Fruit fly (Drosophila melanogaster) whole organism, embryonic: ENCODE measurements around the gene ver.
A peak's percentile ranks its signal among the peaks of the same experiment; 100 is the strongest.

Experiments
- CG10209 ChIP-seq: fragments of 200-800 bp; sonication (Bioruptor generic); optimal IDR thresholded peaks from 3 replicates; lab custom pipeline; 2017; ENCODE audit warnings: missing biosample characterization, mild to moderate bottlenecking, missing genetic modification characterization, missing genetic modification reagents
- CG10267 ChIP-seq: fragments of 200-800 bp; sonication (Bioruptor generic); optimal IDR thresholded peaks from 2 replicates; lab custom pipeline; 2018; ENCODE audit warnings: missing biosample characterization, mild to moderate bottlenecking, missing genetic modification characterization, moderate library complexity
- CG11695 ChIP-seq: fragments of 200-800 bp; sonication (Bioruptor generic); IDR thresholded peaks from 3 replicates; pipeline ENCODE4 v1.3.6; 2022; ENCODE audit warnings: missing biosample characterization, missing genetic modification characterization
- CG12104 ChIP-seq: fragments of 200-800 bp; sonication (Bioruptor generic); optimal IDR thresholded peaks from 3 replicates; lab custom pipeline; 2016; ENCODE audit warnings: missing biosample characterization, missing genetic modification characterization
- CG13123 ChIP-seq: fragments of 200-800 bp; sonication (Bioruptor generic); optimal IDR thresholded peaks from 2 replicates; lab custom pipeline; 2016; ENCODE audit warnings: missing biosample characterization, missing genetic modification characterization
- CG14014 ChIP-seq: fragments of 200-800 bp; sonication (Bioruptor generic); IDR thresholded peaks from 2 replicates; pipeline ENCODE4 v1.3.6; 2022; ENCODE audit warnings: missing biosample characterization, missing genetic modification characterization
- CG15011 ChIP-seq: fragments of 200-800 bp; sonication (Bioruptor generic); optimal IDR thresholded peaks from 3 replicates; lab custom pipeline; 2018; ENCODE audit warnings: missing biosample characterization, mild to moderate bottlenecking, missing genetic modification characterization
- CG15514 ChIP-seq: fragments of 200-800 bp; sonication (Bioruptor generic); optimal IDR thresholded peaks from 3 replicates; lab custom pipeline; 2017; ENCODE audit warnings: missing biosample characterization, missing genetic modification characterization, mild to moderate bottlenecking, moderate library complexity, missing genetic modification reagents
- CG1647 ChIP-seq: fragments of 200-800 bp; sonication (Bioruptor generic); optimal IDR thresholded peaks from 3 replicates; lab custom pipeline; 2016; ENCODE audit warnings: missing biosample characterization, missing genetic modification characterization
- CG17186 ChIP-seq: fragments of 200-800 bp; sonication (Bioruptor generic); optimal IDR thresholded peaks from 3 replicates; lab custom pipeline; 2017; ENCODE audit warnings: missing biosample characterization, missing genetic modification reagents, missing genetic modification characterization
- CG17328 ChIP-seq: fragments of 200-800 bp; sonication (Bioruptor generic); IDR thresholded peaks from 2 replicates; pipeline ENCODE4 v1.3.6; 2022; ENCODE audit warnings: missing biosample characterization, missing genetic modification characterization
- CG17385 ChIP-seq: fragments of 200-800 bp; sonication (Bioruptor generic); optimal IDR thresholded peaks from 3 replicates; lab custom pipeline; 2018; ENCODE audit warnings: missing biosample characterization, mild to moderate bottlenecking, missing genetic modification characterization
- CG17612 ChIP-seq: fragments of 200-800 bp; sonication (Bioruptor generic); IDR thresholded peaks from 2 replicates; pipeline ENCODE4 v1.3.6; 2022; ENCODE audit warnings: missing biosample characterization, missing genetic modification characterization
- CG2202 ChIP-seq: fragments of 200-800 bp; sonication (Bioruptor generic); optimal IDR thresholded peaks from 2 replicates; lab custom pipeline; 2018; ENCODE audit warnings: missing biosample characterization, mild to moderate bottlenecking, missing genetic modification characterization
- CG30020 ChIP-seq: fragments of 200-800 bp; optimal IDR thresholded peaks from 2 replicates; lab custom pipeline; 2019; ENCODE audit warnings: missing biosample characterization, mild to moderate bottlenecking, missing genetic modification characterization, moderate library complexity
- CG32532 ChIP-seq: fragments of 200-800 bp; sonication (Bioruptor generic); IDR thresholded peaks from 2 replicates; pipeline ENCODE4 v1.3.6; 2022; ENCODE audit warnings: missing biosample characterization, missing genetic modification characterization
- CG3726 ChIP-seq: fragments of 200-800 bp; sonication (Bioruptor generic); IDR thresholded peaks from 3 replicates; pipeline ENCODE4, ENCODE4 v1.3.6; 2022; ENCODE audit warnings: missing biosample characterization, missing genetic modification characterization
- CG4404 ChIP-seq: fragments of 200-800 bp; sonication (Bioruptor generic); IDR thresholded peaks from 2 replicates; pipeline ENCODE4 v1.3.6; 2022; ENCODE audit warnings: missing biosample characterization, missing genetic modification characterization
- CG5180 ChIP-seq: fragments of 200-800 bp; sonication (Bioruptor generic); optimal IDR thresholded peaks from 3 replicates; lab custom pipeline; 2017; ENCODE audit warnings: missing biosample characterization, missing genetic modification characterization, mild to moderate bottlenecking, moderate library complexity, missing genetic modification reagents
- CG6654 ChIP-seq: fragments of 200-800 bp; sonication (Bioruptor generic); optimal IDR thresholded peaks from 2 replicates; lab custom pipeline; 2017; ENCODE audit warnings: missing biosample characterization, mild to moderate bottlenecking, missing genetic modification characterization
- CG6813 ChIP-seq: fragments of 200-800 bp; sonication (Bioruptor generic); optimal IDR thresholded peaks from 2 replicates; lab custom pipeline; 2017; ENCODE audit warnings: missing biosample characterization, missing genetic modification characterization, mild to moderate bottlenecking, moderate library complexity, missing genetic modification reagents
- CHES-1-like ChIP-seq: fragments of 200-800 bp; sonication (Bioruptor generic); optimal IDR thresholded peaks from 2 replicates; lab custom pipeline; 2016; ENCODE audit warnings: missing biosample characterization, missing genetic modification characterization
- CkIIα-i1 ChIP-seq: fragments of 200-800 bp; sonication (Bioruptor generic); IDR thresholded peaks from 2 replicates; pipeline ENCODE4 v1.3.6; 2022; ENCODE audit warnings: missing biosample characterization, missing genetic modification characterization
- CoRest ChIP-seq: fragments of 200-800 bp; sonication (Bioruptor generic); optimal IDR thresholded peaks from 3 replicates; lab custom pipeline; 2018; ENCODE audit warnings: missing biosample characterization, mild to moderate bottlenecking, missing genetic modification characterization, moderate library complexity
- CrebB ChIP-seq: fragments of 200-800 bp; sonication (Bioruptor generic); optimal IDR thresholded peaks from 3 replicates; lab custom pipeline; 2018; ENCODE audit warnings: missing biosample characterization, mild to moderate bottlenecking, missing genetic modification characterization
- Dek ChIP-seq: fragments of 200-800 bp; sonication (Bioruptor generic); optimal IDR thresholded peaks from 3 replicates; lab custom pipeline; 2019; ENCODE audit warnings: missing biosample characterization, mild to moderate bottlenecking, missing genetic modification characterization, moderate library complexity
- E2f2 ChIP-seq: fragments of 200-800 bp; sonication (Bioruptor generic); IDR thresholded peaks from 2 replicates; pipeline ENCODE4 v1.3.6; 2022; ENCODE audit warnings: missing biosample characterization, missing genetic modification characterization
- HLH54F ChIP-seq: fragments of 200-800 bp; sonication (Bioruptor generic); optimal IDR thresholded peaks from 3 replicates; lab custom pipeline; 2016; ENCODE audit warnings: missing biosample characterization, missing genetic modification characterization
- Hand ChIP-seq: fragments of 200-800 bp; sonication (Bioruptor generic); optimal IDR thresholded peaks from 2 replicates; lab custom pipeline; 2017; ENCODE audit warnings: mild to moderate bottlenecking, missing biosample characterization, missing genetic modification reagents, missing genetic modification characterization
- Hmr ChIP-seq: fragments of 200-800 bp; sonication (Bioruptor generic); optimal IDR thresholded peaks from 3 replicates; lab custom pipeline; 2017; ENCODE audit warnings: mild to moderate bottlenecking, missing biosample characterization, missing genetic modification reagents, missing genetic modification characterization
- MTF-1 ChIP-seq: fragments of 200-800 bp; sonication (Bioruptor generic); optimal IDR thresholded peaks from 2 replicates; lab custom pipeline; 2018; ENCODE audit warnings: missing biosample characterization, mild to moderate bottlenecking, missing genetic modification characterization, borderline replicate concordance
- Mrtf ChIP-seq: fragments of 200-800 bp; sonication (Bioruptor generic); IDR thresholded peaks from 3 replicates; pipeline ENCODE4 v1.3.6; 2022; ENCODE audit warnings: missing biosample characterization, missing genetic modification characterization
- NfI ChIP-seq: fragments of 200-800 bp; sonication (Bioruptor generic); optimal IDR thresholded peaks from 3 replicates; lab custom pipeline; 2018; ENCODE audit warnings: missing biosample characterization, mild to moderate bottlenecking, missing genetic modification characterization, moderate library complexity
- Pdp1 ChIP-seq, 2 experiments: fragments of 200-800 bp; sonication (Bioruptor generic); optimal IDR thresholded peaks; 3 replicates each; lab custom pipeline; 2016; ENCODE audit warnings: missing biosample characterization in 2 of 2, missing genetic modification characterization in 2 of 2, mild to moderate bottlenecking in 1 of 2, moderate library complexity in 1 of 2
- Poxn ChIP-seq: fragments of 200-800 bp; sonication (Bioruptor generic); IDR thresholded peaks from 2 replicates; pipeline ENCODE4 v1.3.6; 2022; ENCODE audit warnings: missing biosample characterization, missing genetic modification characterization
- Sox100B ChIP-seq: fragments of 200-800 bp; sonication (Bioruptor generic); optimal IDR thresholded peaks from 3 replicates; lab custom pipeline; 2018; ENCODE audit warnings: missing biosample characterization, mild to moderate bottlenecking, missing genetic modification characterization
- Sox102F ChIP-seq: fragments of 200-800 bp; sonication (Bioruptor generic); optimal IDR thresholded peaks from 2 replicates; lab custom pipeline; 2018; ENCODE audit warnings: missing biosample characterization, mild to moderate bottlenecking, missing genetic modification characterization, moderate library complexity
- abd-A ChIP-seq: fragments of 200-800 bp; sonication (Bioruptor generic); optimal IDR thresholded peaks from 3 replicates; lab custom pipeline; 2019; ENCODE audit warnings: missing biosample characterization, mild to moderate bottlenecking, missing genetic modification characterization, moderate library complexity
- al ChIP-seq: fragments of 200-800 bp; sonication (Bioruptor generic); IDR thresholded peaks from 2 replicates; pipeline ENCODE4 v1.3.6; 2022; ENCODE audit warnings: missing biosample characterization, missing genetic modification characterization
- da ChIP-seq: fragments of 200-800 bp; sonication (Bioruptor generic); optimal IDR thresholded peaks from 2 replicates; lab custom pipeline; 2016; ENCODE audit warnings: missing biosample characterization, missing genetic modification characterization
- dati ChIP-seq: fragments of 200-800 bp; sonication (Bioruptor generic); IDR thresholded peaks from 2 replicates; pipeline ENCODE4 v1.3.6; 2022; ENCODE audit warnings: missing biosample characterization, missing genetic modification characterization
- kay ChIP-seq: fragments of 200-800 bp; sonication (Bioruptor generic); optimal IDR thresholded peaks from 2 replicates; lab custom pipeline; 2016; ENCODE audit warnings: missing biosample characterization, missing genetic modification characterization
- oc ChIP-seq: fragments of 200-800 bp; sonication (Bioruptor generic); optimal IDR thresholded peaks from 2 replicates; lab custom pipeline; 2018; ENCODE audit warnings: missing biosample characterization, mild to moderate bottlenecking, missing genetic modification characterization, moderate library complexity
- pfk ChIP-seq: fragments of 200-800 bp; sonication (Bioruptor generic); optimal IDR thresholded peaks from 2 replicates; lab custom pipeline; 2018; ENCODE audit warnings: missing biosample characterization, mild to moderate bottlenecking, missing genetic modification characterization, moderate library complexity
- phol ChIP-seq: fragments of 200-800 bp; sonication (Bioruptor generic); optimal IDR thresholded peaks from 3 replicates; lab custom pipeline; 2018; ENCODE audit warnings: missing biosample characterization, mild to moderate bottlenecking, missing genetic modification characterization, moderate library complexity
- rib ChIP-seq: fragments of 200-800 bp; sonication (Bioruptor generic); IDR thresholded peaks from 2 replicates; pipeline ENCODE4 v1.3.6; 2022; ENCODE audit warnings: missing biosample characterization, missing genetic modification characterization
- slbo ChIP-seq: fragments of 200-800 bp; sonication (Bioruptor generic); IDR thresholded peaks from 2 replicates; pipeline ENCODE4 v1.3.6; 2022; ENCODE audit warnings: missing biosample characterization, missing genetic modification characterization
- trh ChIP-seq: fragments of 200-800 bp; sonication (Bioruptor generic); optimal IDR thresholded peaks from 2 replicates; lab custom pipeline; 2016; ENCODE audit warnings: missing biosample characterization, missing genetic modification characterization
- twi ChIP-seq: fragments of 200-800 bp; optimal IDR thresholded peaks from 2 replicates; lab custom pipeline; 2019; ENCODE audit warnings: missing biosample characterization, mild to moderate bottlenecking, missing genetic modification characterization, moderate library complexity

ver gene

DNA sequence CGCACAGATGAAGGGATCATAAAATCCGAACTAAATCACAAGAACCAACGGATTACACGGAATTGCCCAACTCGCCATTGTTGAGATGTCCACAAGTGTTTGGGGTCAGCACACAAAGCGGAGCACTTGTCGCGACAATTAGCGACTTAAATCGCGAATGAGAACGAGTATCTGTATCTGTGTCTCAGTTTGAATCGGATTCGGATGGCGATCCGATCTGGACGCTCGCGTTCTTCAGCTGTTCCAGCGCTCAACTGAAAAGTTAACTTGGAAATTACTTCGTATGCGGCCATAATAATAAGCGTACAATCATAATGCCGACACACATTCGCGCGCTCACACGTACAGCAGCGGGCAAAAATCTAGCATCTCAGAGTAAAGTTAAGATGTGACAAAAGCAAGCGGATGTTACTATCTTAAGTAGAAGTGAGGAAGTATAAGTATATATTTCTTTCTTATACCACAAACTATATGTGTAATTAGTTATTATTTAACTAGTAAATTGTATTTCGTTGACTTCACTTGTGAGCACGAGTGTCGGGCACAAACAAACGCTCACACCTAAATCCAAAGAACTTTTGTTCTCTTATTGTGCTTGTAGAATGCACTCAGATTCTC lies 33.3 kb upstream of the ver start, which contains the start of gene CG10660 (continued):
- TF ChIP-seq CG13123 (GFP tag; lab: Kevin White, UChicago) = peak; percentile 27
- TF ChIP-seq CG4404 (GFP tag; lab: Robert Waterston, UW) = peak; percentile 40; the same call in 1 of the 2 replicates
- TF ChIP-seq CG5180 (GFP tag; lab: Kevin White, UChicago) = peak; percentile 68
- peak; percentile 86 for TF ChIP-seq Mrtf (GFP tag; lab: Robert Waterston, UW)
- TF ChIP-seq CG14014 (GFP tag; lab: Robert Waterston, UW) = peak; percentile 84
- peak; percentile 77 for TF ChIP-seq MTF-1 (GFP tag; lab: Kevin White, UChicago)
- TF ChIP-seq Hand (GFP tag; lab: Kevin White, UChicago) = peak; percentile 70
- peak; percentile 67 for TF ChIP-seq kay (GFP tag; lab: Kevin White, UChicago)
- TF ChIP-seq CG17612 (GFP tag; lab: Robert Waterston, UW) = peak; percentile 64; the same call in 1 of the 2 replicates
- TF ChIP-seq CG17328 (GFP tag; lab: Robert Waterston, UW) = peak; percentile 93
- TF ChIP-seq CG6654 (GFP tag; lab: Kevin White, UChicago) = peak; percentile 78
- TF ChIP-seq CG30020 (tag; lab: Kevin White, UChicago) = peak; percentile 32
- TF ChIP-seq CG6813 (GFP tag; lab: Kevin White, UChicago) = peak; percentile 78
- TF ChIP-seq phol = peak; percentile 86
- peak; percentile 88 for TF ChIP-seq CG10209 (GFP tag; lab: Kevin White, UChicago)
- no peak for TF ChIP-seq pfk
- TF ChIP-seq CG2202 = peak; percentile 77
- TF ChIP-seq E2f2 (GFP tag; lab: Robert Waterston, UW) = peak; percentile 71
- peak; percentile 61 for TF ChIP-seq trh (GFP tag; lab: Kevin White, UChicago)
- peak; percentile 88 for TF ChIP-seq CG17385 (GFP tag; lab: Kevin White, UChicago)
- peak; percentile 49 for TF ChIP-seq CG17186 (GFP tag; lab: Kevin White, UChicago)
- TF ChIP-seq slbo (GFP tag; lab: Robert Waterston, UW) = peak; percentile 85
- peak; percentile 25 for TF ChIP-seq da
- TF ChIP-seq Poxn (GFP tag; lab: Robert Waterston, UW) = no peak
- TF ChIP-seq CkIIα-i1 (GFP tag; lab: Robert Waterston, UW) = peak; percentile 19; the same call in 1 of the 2 replicates
- peak; percentile 79 for TF ChIP-seq CG15011 (GFP tag; lab: Kevin White, UChicago)
- peak; percentile 50; the same call in 1 of the 2 replicates for TF ChIP-seq dati (GFP tag; lab: Robert Waterston, UW)
- TF ChIP-seq Sox100B (GFP tag; lab: Kevin White, UChicago) = peak; percentile 84
- TF ChIP-seq CHES-1-like (GFP tag; lab: Kevin White, UChicago) = peak; percentile 38
- peak; percentile 67 to 76 for TF ChIP-seq Pdp1 (GFP tag; optimal IDR thresholded peaks at IDR 0.05; lab: Kevin White, UChicago)
- TF ChIP-seq Dek (tag; lab: Kevin White, UChicago) = peak; percentile 86
- peak; percentile 92 for TF ChIP-seq oc (tag; lab: Kevin White, UChicago)
- TF ChIP-seq CG3726 = 0 out of 3 replicates have a peak, but pooled peaks have one; percentile 53
- TF ChIP-seq HLH54F (GFP tag; lab: Kevin White, UChicago) = peak; percentile 62
- peak; percentile 37; the same call in 1 of the 2 replicates for TF ChIP-seq al (GFP tag; lab: Robert Waterston, UW)
- TF ChIP-seq CG15514 (GFP tag; lab: Kevin White, UChicago) = peak; percentile 49
- 0 out of 2 replicates have a peak, but pooled peaks have one; percentile 16 for TF ChIP-seq rib
- TF ChIP-seq CG10267 (tag; lab: Kevin White, UChicago) = peak; percentile 83
- TF ChIP-seq CG32532 (GFP tag; lab: Robert Waterston, UW) = peak; percentile 79; the same call in 1 of the 2 replicates
- TF ChIP-seq Hmr (GFP tag; lab: Kevin White, UChicago) = peak; percentile 89
- peak; percentile 81 for TF ChIP-seq NfI
- peak; percentile 76 for TF ChIP-seq CG1647 (GFP tag; lab: Kevin White, UChicago)
- peak; percentile 68 for TF ChIP-seq twi
- peak; percentile 66 for TF ChIP-seq CG12104 (GFP tag; lab: Kevin White, UChicago)
- TF ChIP-seq abd-A (tag; lab: Kevin White, UChicago) = no peak
- peak; percentile 84 for TF ChIP-seq CrebB (tag; lab: Kevin White, UChicago)
- TF ChIP-seq CoRest (tag; lab: Kevin White, UChicago) = peak; percentile 87
- TF ChIP-seq Sox102F (GFP tag; lab: Kevin White, UChicago) = peak; percentile 93
- TF ChIP-seq CG11695 (GFP tag; lab: Robert Waterston, UW) = peak; percentile 87
